Worm (Caenorhabditis elegans) whole organism, mixed stage, embryonic: ENCODE data around the gene pqn-94.

Experiments
- M03D4.4 ChIP-seq: sonication (generic microtip); optimal IDR thresholded peaks from 2 replicates; lab custom pipeline; 2017; ENCODE audit warnings: mild to moderate bottlenecking, missing genetic modification characterization, missing compliant biosample characterization
- bed-3 ChIP-seq: fragments of 200-800 bp; sonication (Bioruptor generic); optimal IDR thresholded peaks from 3 replicates; lab custom pipeline; 2018; ENCODE audit warnings: mild to moderate bottlenecking, missing genetic modification characterization, moderate library complexity, missing compliant biosample characterization
- blmp-1 ChIP-seq: fragments of 150-350 bp; optimal IDR thresholded peaks from 2 replicates; lab custom pipeline; 2014; ENCODE audit warnings: missing biosample characterization, missing genetic modification characterization
- ceh-39 ChIP-seq: fragments of 150-350 bp; optimal IDR thresholded peaks from 2 replicates; lab custom pipeline; 2014; ENCODE audit warnings: missing biosample characterization, missing genetic modification characterization
- ceh-83 ChIP-seq: fragments of 200-800 bp; sonication (Bioruptor generic); optimal IDR thresholded peaks from 2 replicates; lab custom pipeline; 2018; ENCODE audit warnings: mild to moderate bottlenecking, missing genetic modification characterization, missing compliant biosample characterization
- cnd-1 ChIP-seq: fragments of 200-800 bp; sonication (Bioruptor generic); optimal IDR thresholded peaks from 2 replicates; lab custom pipeline; 2018; ENCODE audit warnings: mild to moderate bottlenecking, missing genetic modification characterization, missing compliant biosample characterization
- drap-1 ChIP-seq: fragments of 200-800 bp; sonication (Bioruptor generic); optimal IDR thresholded peaks from 3 replicates; lab custom pipeline; 2018; ENCODE audit warnings: mild to moderate bottlenecking, missing genetic modification characterization, missing compliant biosample characterization
- elt-1 ChIP-seq: sonication (generic microtip); optimal IDR thresholded peaks from 2 replicates; lab custom pipeline; 2017; ENCODE audit warnings: missing genetic modification characterization, mild to moderate bottlenecking, missing compliant biosample characterization, antibody characterized with exemption, moderate library complexity, borderline replicate concordance; ENCODE audit not compliant: insufficient read depth
- elt-3 ChIP-seq: fragments of 150-350 bp; optimal IDR thresholded peaks from 2 replicates; lab custom pipeline; 2014; ENCODE audit warnings: missing biosample characterization, missing genetic modification characterization
- flh-1 ChIP-seq: fragments of 200-800 bp; sonication (Bioruptor generic); optimal IDR thresholded peaks from 2 replicates; lab custom pipeline; 2018; ENCODE audit warnings: mild to moderate bottlenecking, missing genetic modification characterization, moderate library complexity, missing compliant biosample characterization
- ham-2 ChIP-seq: fragments of 200-800 bp; sonication (Bioruptor generic); optimal IDR thresholded peaks from 2 replicates; lab custom pipeline; 2018; ENCODE audit warnings: mild to moderate bottlenecking, missing genetic modification characterization, missing compliant biosample characterization
- hlh-1 ChIP-seq: fragments of 150-350 bp; optimal IDR thresholded peaks from 2 replicates; lab custom pipeline; 2014; ENCODE audit warnings: missing biosample characterization, missing genetic modification reagents, missing genetic modification characterization
- lin-13 ChIP-seq: fragments of 150-350 bp; optimal IDR thresholded peaks from 2 replicates; lab custom pipeline; 2014; ENCODE audit warnings: missing biosample characterization, missing genetic modification characterization
- lin-32 ChIP-seq: fragments of 200-800 bp; sonication (Bioruptor generic); optimal IDR thresholded peaks from 2 replicates; lab custom pipeline; 2018; ENCODE audit warnings: mild to moderate bottlenecking, missing genetic modification characterization, missing compliant biosample characterization
- mab-5 ChIP-seq: fragments of 150-350 bp; optimal IDR thresholded peaks from 2 replicates; lab custom pipeline; 2014; ENCODE audit warnings: missing biosample characterization, missing genetic modification characterization
- mep-1 ChIP-seq: fragments of 150-350 bp; optimal IDR thresholded peaks from 2 replicates; lab custom pipeline; 2017; ENCODE audit warnings: missing biosample characterization, missing genetic modification reagents, missing genetic modification characterization, inconsistent platforms
- mls-2 ChIP-seq: sonication (generic microtip); optimal IDR thresholded peaks from 2 replicates; lab custom pipeline; 2016; ENCODE audit warnings: mild to moderate bottlenecking, missing genetic modification characterization, moderate library complexity, missing compliant biosample characterization
- nhr-12 ChIP-seq: fragments of 150-350 bp; optimal IDR thresholded peaks from 2 replicates; lab custom pipeline; 2014; ENCODE audit warnings: missing biosample characterization, missing genetic modification characterization
- nhr-2 ChIP-seq: fragments of 150-350 bp; optimal IDR thresholded peaks from 2 replicates; lab custom pipeline; 2014; ENCODE audit warnings: missing biosample characterization, missing genetic modification characterization
- nhr-237 ChIP-seq: fragments of 150-350 bp; optimal IDR thresholded peaks from 2 replicates; lab custom pipeline; 2014; ENCODE audit warnings: missing biosample characterization, missing genetic modification characterization
- nhr-28 ChIP-seq: fragments of 150-350 bp; optimal IDR thresholded peaks from 2 replicates; lab custom pipeline; 2014; ENCODE audit warnings: missing biosample characterization, missing genetic modification characterization
- nhr-76 ChIP-seq: sonication (generic microtip); optimal IDR thresholded peaks from 2 replicates; lab custom pipeline; 2017; ENCODE audit warnings: missing biosample characterization, missing genetic modification characterization
- pha-4 ChIP-seq: fragments of 150-350 bp; optimal IDR thresholded peaks from 2 replicates; lab custom pipeline; 2018; ENCODE audit warnings: missing biosample characterization, missing genetic modification reagents, missing genetic modification characterization
- sem-2 ChIP-seq: fragments of 200-800 bp; sonication (Bioruptor generic); optimal IDR thresholded peaks from 2 replicates; lab custom pipeline; 2018; ENCODE audit warnings: mild to moderate bottlenecking, missing genetic modification characterization, missing compliant biosample characterization
- snpc-4 ChIP-seq: fragments of 150-350 bp; optimal IDR thresholded peaks from 2 replicates; lab custom pipeline; 2014; ENCODE audit warnings: missing biosample characterization, missing genetic modification characterization
- sptf-1 ChIP-seq: sonication (generic microtip); optimal IDR thresholded peaks from 2 replicates; lab custom pipeline; 2017; ENCODE audit warnings: mild to moderate bottlenecking, missing genetic modification characterization, moderate library complexity, missing compliant biosample characterization
- tbx-8 ChIP-seq: fragments of 200-800 bp; sonication (Bioruptor generic); optimal IDR thresholded peaks from 2 replicates; lab custom pipeline; 2018; ENCODE audit warnings: mild to moderate bottlenecking, missing genetic modification characterization, moderate library complexity, missing compliant biosample characterization
- unc-120 ChIP-seq: sonication (generic microtip); optimal IDR thresholded peaks from 2 replicates; lab custom pipeline; 2017; ENCODE audit warnings: missing genetic modification characterization, missing compliant biosample characterization; ENCODE audit not compliant: poor library complexity, severe bottlenecking
- unc-62 ChIP-seq: fragments of 150-350 bp; optimal IDR thresholded peaks from 2 replicates; lab custom pipeline; 2014; ENCODE audit warnings: missing biosample characterization, missing genetic modification reagents, missing genetic modification characterization
- ztf-11 ChIP-seq: fragments of 150-350 bp; optimal IDR thresholded peaks from 2 replicates; lab custom pipeline; 2014; ENCODE audit warnings: missing biosample characterization, missing genetic modification characterization

Gene pqn-94

DNA sequence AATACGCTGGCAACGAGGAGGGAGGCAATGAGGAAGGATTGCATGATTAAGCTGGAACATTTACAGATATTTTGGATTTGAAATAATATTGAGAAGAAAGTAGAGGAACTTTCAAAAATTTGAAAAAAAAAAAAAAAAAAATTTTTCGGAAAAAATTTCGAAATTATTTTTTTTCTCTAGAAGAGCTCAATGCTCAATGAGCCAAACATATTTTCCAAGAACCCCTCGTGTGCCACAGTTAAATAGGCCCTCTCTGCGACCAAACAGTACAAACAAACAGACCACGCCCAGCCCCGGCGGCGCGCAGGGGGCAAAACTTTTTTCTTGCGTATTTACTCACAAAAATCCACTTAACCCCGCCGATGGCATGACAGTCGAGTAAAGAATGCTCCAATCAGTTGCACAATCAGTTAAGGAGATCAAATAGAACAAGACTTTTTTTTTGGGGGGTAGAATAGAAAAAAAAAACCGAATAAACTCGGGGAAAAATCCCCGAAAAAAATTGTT lies at the start of gene pqn-94:
pqn-94 (minus strand) TSS at position 51 of the 507 bp plus-strand sequence.
- TF ChIP-seq bed-3 (no peak), mls-2 (tag; lab: Kevin White, UChicago) (no peak), elt-3 (tag; lab: Kevin White, UChicago) (no peak), mep-1 (no peak), nhr-2 (no peak), nhr-76 (tag; lab: Kevin White, UChicago) (no peak), ham-2 (GFP tag; lab: Kevin White, UChicago) (no peak), pha-4 (no peak), lin-32 (GFP tag; lab: Kevin White, UChicago) (no peak), drap-1 (GFP tag; lab: Kevin White, UChicago) (no peak), mab-5 (no peak), ceh-83 (no peak), ceh-39 (tag; lab: Kevin White, UChicago) (no peak), blmp-1 (tag; lab: Kevin White, UChicago) (no peak), M03D4.4 (no peak), hlh-1 (no peak), unc-62 (GFP tag; lab: Kevin White, UChicago) (no peak)

DNA sequence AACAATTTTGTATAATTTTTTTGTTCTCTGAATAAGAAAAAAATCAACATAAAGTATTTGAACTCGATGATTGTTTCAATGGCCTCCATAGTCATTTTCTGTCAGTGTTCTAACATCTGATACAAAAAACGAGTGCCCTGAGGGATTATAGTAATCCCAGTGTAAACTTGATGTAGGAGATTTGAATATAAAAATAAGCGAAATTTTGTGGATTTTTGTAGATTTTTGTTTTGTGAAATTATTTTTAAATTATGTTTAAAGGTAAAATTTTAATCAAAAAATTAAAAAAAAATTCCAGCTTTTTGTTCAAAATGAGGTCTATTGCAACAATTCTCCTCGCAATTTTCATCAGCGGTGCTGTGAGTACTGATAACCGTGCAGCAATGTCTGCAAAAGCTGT lies 45.8 kb upstream of the pqn-94 start, which contains the start of gene Y38H6A.1:
Y38H6A.1 (plus strand) TSS at position 301 of the 400 bp plus-strand sequence.
- TF ChIP-seq flh-1 (no peak), unc-62 (GFP tag; lab: Kevin White, UChicago) (no peak), nhr-237 (tag; lab: Kevin White, UChicago) (no peak), elt-1 (tag; lab: Kevin White, UChicago) (no peak), nhr-2 (no peak), elt-3 (tag; lab: Kevin White, UChicago) (no peak), drap-1 (GFP tag; lab: Kevin White, UChicago) (no peak), mep-1 (no peak), blmp-1 (tag; lab: Kevin White, UChicago) (no peak), ceh-39 (tag; lab: Kevin White, UChicago) (no peak), tbx-8 (GFP tag; lab: Kevin White, UChicago) (no peak), nhr-28 (tag; lab: Kevin White, UChicago) (no peak), mab-5 (no peak), ham-2 (GFP tag; lab: Kevin White, UChicago) (no peak), ztf-11 (tag; lab: Kevin White, UChicago) (no peak), snpc-4 (tag; lab: Kevin White, UChicago) (no peak), cnd-1 (no peak), nhr-12 (no peak), sem-2 (GFP tag; lab: Kevin White, UChicago) (no peak)

DNA sequence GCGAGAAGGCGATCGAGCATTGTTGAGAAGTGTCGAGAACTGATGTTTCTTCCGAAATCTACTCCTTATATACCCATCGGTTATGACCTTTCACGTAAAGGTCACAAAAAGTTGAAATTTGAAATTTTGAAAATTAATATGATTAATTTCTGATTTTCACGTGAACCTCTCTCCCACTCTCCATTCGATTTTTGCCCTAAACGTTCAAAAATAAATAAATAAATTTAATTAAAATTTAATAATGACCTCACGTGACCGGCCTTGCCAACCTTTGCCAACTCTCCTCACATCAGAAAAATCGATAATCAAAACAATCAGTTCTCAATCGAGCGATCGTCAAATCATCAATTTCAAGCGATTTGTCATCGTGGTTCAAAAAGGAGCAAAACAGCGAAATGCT lies 37.8 kb upstream of the pqn-94 start, which contains the start of gene Y113G7C.1:
Y113G7C.1 (plus strand) TSS at position 301 of the 400 bp plus-strand sequence.
- TF ChIP-seq tbx-8 (GFP tag; lab: Kevin White, UChicago) (no peak), mab-5 (no peak), sptf-1 (no peak), ceh-83 (no peak), mep-1 (no peak), mls-2 (tag; lab: Kevin White, UChicago) (no peak)

DNA sequence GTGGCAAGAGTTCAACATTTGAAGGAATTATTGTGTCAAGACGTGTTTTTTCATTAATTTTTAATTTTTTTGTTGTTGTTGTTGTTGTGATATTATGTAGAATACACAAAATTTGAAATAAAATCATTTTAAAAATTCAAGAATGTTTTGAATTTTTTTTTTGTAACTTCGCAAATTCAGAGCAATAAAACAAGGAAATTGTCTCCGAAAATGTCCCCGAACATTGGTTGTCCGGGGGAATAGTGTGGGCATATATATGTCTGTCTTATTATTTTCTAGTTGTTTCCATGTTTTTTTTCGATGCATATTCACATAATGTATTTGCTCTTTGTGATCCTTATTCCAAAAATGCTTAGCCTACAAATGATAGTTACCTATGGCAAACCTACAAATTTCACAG lies 31.9 kb upstream of the pqn-94 start, which contains the start of gene clec-262:
clec-262 (plus strand) TSS at position 301 of the 400 bp plus-strand sequence.
- no peak for TF ChIP-seq sptf-1
- TF ChIP-seq ceh-39 (tag; lab: Kevin White, UChicago) = no peak
- no peak for TF ChIP-seq tbx-8 (GFP tag; lab: Kevin White, UChicago)
- no peak for TF ChIP-seq elt-1 (tag; lab: Kevin White, UChicago)
- no peak for TF ChIP-seq nhr-28 (tag; lab: Kevin White, UChicago)
- TF ChIP-seq, all 35 proteins: peak for 0

DNA sequence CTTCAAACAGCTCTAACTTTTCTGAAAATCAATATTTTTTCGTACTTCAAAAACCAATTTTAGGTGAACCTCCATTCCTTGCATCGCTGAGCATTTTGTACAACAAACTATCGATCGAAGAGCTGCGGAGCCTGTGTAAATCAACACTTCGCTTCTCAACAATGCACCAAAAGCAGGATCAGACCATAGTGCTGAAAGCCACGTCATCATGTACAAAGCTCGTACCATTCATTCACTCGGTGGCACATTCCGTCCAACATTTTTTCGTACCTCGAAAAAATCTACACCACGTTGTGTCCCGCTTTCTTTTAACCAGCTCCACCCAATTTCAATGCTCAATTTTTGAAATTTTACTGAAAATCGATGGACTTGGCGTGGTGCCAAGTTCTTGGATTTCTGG lies 30.9 kb upstream of the pqn-94 start, which contains the start of gene ZC15.10:
ZC15.10 (plus strand) TSS at position 162 of the 400 bp plus-strand sequence.
- TF ChIP-seq lin-13 (tag; lab: Kevin White, UChicago) (no peak), ceh-39 (tag; lab: Kevin White, UChicago) (no peak), ceh-83 (no peak), mab-5 (no peak), unc-120 (tag; lab: Kevin White, UChicago) (no peak), ztf-11 (tag; lab: Kevin White, UChicago) (no peak), blmp-1 (tag; lab: Kevin White, UChicago) (no peak), cnd-1 (no peak), snpc-4 (tag; lab: Kevin White, UChicago) (no peak)
